Worm (Caenorhabditis elegans): ENCODE data around the gene K02D10.1.

ce11 chrIII:8742584-8742983 lies 26.8 kb upstream of the K02D10.1 start:
- TF ChIP-seq hmg-4 (GFP tag; optimal IDR thresholded peaks at IDR 0.05) (no peak), ama-1 (optimal IDR thresholded peaks at IDR 0.05) (no peak), tra-4 (tag; optimal IDR thresholded peaks at IDR 0.05) (no peak), pes-1 (GFP tag; IDR thresholded peaks at IDR 0.05) (no peak), tbx-37 (GFP tag; conservative IDR thresholded peaks at IDR 0.05) (no peak), flt-1 (GFP tag; IDR thresholded peaks at IDR 0.05) (no peak), scrt-1 (GFP tag; IDR thresholded peaks at IDR 0.05) (no peak), hmbx-1 (tag; optimal IDR thresholded peaks at IDR 0.05) (no peak)
